Worm (Caenorhabditis elegans) whole organism, L4/young adult: ENCODE measurements around the gene twk-44.

Experiments
- dao-5 ChIP-seq: sonication (generic microtip); optimal IDR thresholded peaks from 2 replicates; lab custom pipeline; 2016; ENCODE audit warnings: missing genotype, missing genetic modification characterization, moderate library complexity, missing compliant biosample characterization
- him-1 ChIP-seq: sonication (generic microtip); optimal IDR thresholded peaks from 2 replicates; lab custom pipeline; 2016; ENCODE audit warnings: missing genotype, missing genetic modification reagents, missing genetic modification characterization, missing compliant biosample characterization

DNA sequence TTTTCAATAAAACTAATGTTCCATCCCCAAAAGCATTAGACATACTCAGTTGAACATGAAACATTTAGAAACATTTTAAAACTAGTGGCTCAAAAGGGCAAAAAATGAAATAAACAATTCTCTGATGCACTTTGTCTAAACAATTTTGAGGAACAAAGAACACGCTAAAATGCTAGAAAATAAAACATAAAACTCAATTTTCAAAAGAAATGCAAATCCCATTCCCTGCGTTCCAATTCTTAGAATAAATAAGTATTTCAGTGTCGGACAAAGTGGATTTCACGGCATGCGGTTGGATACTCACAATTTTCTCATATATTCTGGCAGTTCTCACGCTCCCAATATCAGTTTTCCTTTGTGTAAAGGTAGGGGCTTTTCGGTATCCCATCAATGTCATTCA, 6.4 kb upstream of the twk-44 start:
- no peak for TF ChIP-seq him-1 (tag; lab: Kevin White, UChicago)
- TF ChIP-seq dao-5, result no peak
